Worm (Caenorhabditis elegans) whole organism, L1 larva: ENCODE data around the gene mnr-1.

Source experiments
- C16A3.4 ChIP-seq: fragments of 150-350 bp; optimal IDR thresholded peaks from 2 replicates; lab custom pipeline; 2014; ENCODE audit warnings: missing biosample characterization, missing genetic modification characterization
- C34B4.2 ChIP-seq: sonication (generic microtip); optimal IDR thresholded peaks from 2 replicates; lab custom pipeline; 2017; ENCODE audit warnings: mild to moderate bottlenecking, missing genetic modification characterization, missing compliant biosample characterization
- F16B12.6 ChIP-seq: fragments of 150-350 bp; optimal IDR thresholded peaks from 2 replicates; lab custom pipeline; 2014; ENCODE audit warnings: missing biosample characterization, missing genetic modification characterization
- aha-1 ChIP-seq: fragments of 150-350 bp; optimal IDR thresholded peaks from 2 replicates; lab custom pipeline; 2014; ENCODE audit warnings: missing biosample characterization, missing genetic modification characterization
- blmp-1 ChIP-seq: fragments of 150-350 bp; optimal IDR thresholded peaks from 2 replicates; lab custom pipeline; 2014; ENCODE audit warnings: missing biosample characterization, missing genetic modification characterization
- ceh-8 ChIP-seq: fragments of 200-800 bp; sonication (Bioruptor generic); optimal IDR thresholded peaks from 2 replicates; lab custom pipeline; 2018; ENCODE audit warnings: mild to moderate bottlenecking, missing genetic modification characterization, moderate library complexity, missing compliant biosample characterization
- ceh-82 ChIP-seq, 3 experiments: fragments of 150-350 bp in 1 of 3; sonication (generic microtip) in 2 of 3; optimal IDR thresholded peaks; 2 replicates each; lab custom pipeline; 2014 to 2017; ENCODE audit warnings: missing biosample characterization in 3 of 3, missing genetic modification characterization in 3 of 3
- ceh-88 ChIP-seq: fragments of 200-800 bp; sonication (Bioruptor generic); IDR thresholded peaks from 2 replicates; pipeline ENCODE4 v1.3.6; 2022; ENCODE audit warnings: missing genetic modification characterization, missing compliant biosample characterization
- ces-1 ChIP-seq: fragments of 150-350 bp; optimal IDR thresholded peaks from 2 replicates; lab custom pipeline; 2014; ENCODE audit warnings: missing biosample characterization, missing genetic modification reagents, missing genetic modification characterization
- dpl-1 ChIP-seq, 3 experiments: fragments of 150-350 bp in 2 of 3; sonication (generic microtip) in 1 of 3; optimal IDR thresholded peaks; 2 replicates each; lab custom pipeline; 2014 to 2017; ENCODE audit warnings: missing biosample characterization in 3 of 3, missing genetic modification characterization in 3 of 3, missing genetic modification reagents in 3 of 3
- dsc-1 ChIP-seq: sonication (generic microtip); optimal IDR thresholded peaks from 2 replicates; lab custom pipeline; 2016; ENCODE audit warnings: mild to moderate bottlenecking, missing genetic modification characterization, missing compliant biosample characterization
- egl-13 ChIP-seq: sonication (generic microtip); optimal IDR thresholded peaks from 2 replicates; lab custom pipeline; 2016; ENCODE audit warnings: missing genotype, missing genetic modification reagents, missing genetic modification characterization, missing compliant biosample characterization
- egl-27 ChIP-seq, 2 experiments: fragments of 150-350 bp in 1 of 2; sonication (generic microtip); optimal IDR thresholded peaks; 3 replicates each; lab custom pipeline; 2017 to 2018; ENCODE audit warnings: missing biosample characterization in 2 of 2, missing genetic modification characterization in 2 of 2, missing genetic modification reagents in 2 of 2
- elt-3 ChIP-seq, 6 experiments: fragments of 150-350 bp in 1 of 6; sonication (generic microtip); optimal IDR thresholded peaks; 2 replicates each; lab custom pipeline; 2017 to 2018; ENCODE audit warnings: missing biosample characterization in 6 of 6, missing genetic modification characterization in 6 of 6, inconsistent platforms in 1 of 6
- ets-5 ChIP-seq: fragments of 200-800 bp; sonication (Bioruptor generic); IDR thresholded peaks from 2 replicates; pipeline ENCODE4 v1.3.6; 2022; ENCODE audit warnings: missing genetic modification characterization, missing compliant biosample characterization
- fkh-8 ChIP-seq: sonication (generic microtip); optimal IDR thresholded peaks from 2 replicates; lab custom pipeline; 2016; ENCODE audit warnings: mild to moderate bottlenecking, missing genetic modification characterization, missing compliant biosample characterization
- grh-1 ChIP-seq: fragments of 200-800 bp; sonication (Bioruptor generic); IDR thresholded peaks from 2 replicates; pipeline ENCODE4 v1.3.6; 2022; ENCODE audit warnings: missing genetic modification reagents, missing genetic modification characterization, missing compliant biosample characterization
- hlh-17 ChIP-seq: fragments of 200-800 bp; sonication (Bioruptor generic); optimal IDR thresholded peaks from 2 replicates; lab custom pipeline; 2018; ENCODE audit warnings: missing genetic modification characterization, mild to moderate bottlenecking, missing compliant biosample characterization, moderate library complexity, borderline replicate concordance
- hlh-4 ChIP-seq: sonication (generic microtip); optimal IDR thresholded peaks from 2 replicates; lab custom pipeline; 2016; ENCODE audit warnings: mild to moderate bottlenecking, missing genetic modification characterization, missing compliant biosample characterization
- hpl-2 ChIP-seq: fragments of 150-350 bp; optimal IDR thresholded peaks from 2 replicates; lab custom pipeline; 2014; ENCODE audit warnings: missing biosample characterization, missing genetic modification reagents, missing genetic modification characterization
- mep-1 ChIP-seq: fragments of 150-350 bp; optimal IDR thresholded peaks from 2 replicates; lab custom pipeline; 2014; ENCODE audit warnings: missing biosample characterization, missing genetic modification characterization
- nhr-12 ChIP-seq: sonication (generic microtip); optimal IDR thresholded peaks from 2 replicates; lab custom pipeline; 2017; ENCODE audit warnings: missing biosample characterization, missing genetic modification characterization
- nhr-19 ChIP-seq: fragments of 200-800 bp; sonication (Bioruptor generic); conservative IDR thresholded peaks from 2 replicates; pipeline ENCODE4 v1.3.6; 2022; ENCODE audit warnings: missing genetic modification characterization, missing compliant biosample characterization
- nhr-20 ChIP-seq: sonication (generic microtip); optimal IDR thresholded peaks from 2 replicates; lab custom pipeline; 2016; ENCODE audit warnings: mild to moderate bottlenecking, missing genetic modification characterization, missing compliant biosample characterization
- nhr-237 ChIP-seq: fragments of 150-350 bp; optimal IDR thresholded peaks from 2 replicates; lab custom pipeline; 2014; ENCODE audit warnings: missing biosample characterization, missing genetic modification characterization
- nhr-47 ChIP-seq: sonication (generic microtip); optimal IDR thresholded peaks from 2 replicates; lab custom pipeline; 2016; ENCODE audit warnings: mild to moderate bottlenecking, missing genetic modification characterization, moderate library complexity, missing compliant biosample characterization
- nhr-71 ChIP-seq: sonication (generic microtip); optimal IDR thresholded peaks from 2 replicates; lab custom pipeline; 2016; ENCODE audit warnings: mild to moderate bottlenecking, missing genetic modification characterization, moderate library complexity, missing compliant biosample characterization
- nhr-85 ChIP-seq: sonication (generic microtip); peaks from one replicate; lab custom pipeline; 2016; ENCODE audit warnings: missing genetic modification characterization, inconsistent platforms, missing compliant biosample characterization
- rnt-1 ChIP-seq: sonication (generic microtip); optimal IDR thresholded peaks from 2 replicates; lab custom pipeline; 2016; ENCODE audit warnings: mild to moderate bottlenecking, missing genetic modification characterization, moderate library complexity, missing compliant biosample characterization
- snpc-4 ChIP-seq: fragments of 150-350 bp; optimal IDR thresholded peaks from 2 replicates; lab custom pipeline; 2014; ENCODE audit warnings: missing biosample characterization, missing genetic modification characterization
- snu-23 ChIP-seq: sonication (generic microtip); optimal IDR thresholded peaks from 2 replicates; lab custom pipeline; 2016; ENCODE audit warnings: missing genetic modification characterization, missing compliant biosample characterization
- sox-4 ChIP-seq: sonication (generic microtip); optimal IDR thresholded peaks from 2 replicates; lab custom pipeline; 2016; ENCODE audit warnings: missing genetic modification characterization, missing compliant biosample characterization
- unc-130 ChIP-seq: fragments of 150-350 bp; optimal IDR thresholded peaks from 2 replicates; lab custom pipeline; 2017; ENCODE audit warnings: missing biosample characterization, missing genetic modification characterization, inconsistent platforms
- unc-30 ChIP-seq: sonication (generic microtip); optimal IDR thresholded peaks from 2 replicates; lab custom pipeline; 2017; ENCODE audit warnings: missing biosample characterization, missing genetic modification characterization
- unc-86 ChIP-seq: sonication (generic microtip); optimal IDR thresholded peaks from 2 replicates; lab custom pipeline; 2016; ENCODE audit warnings: missing genetic modification characterization, missing compliant biosample characterization
- vab-15 ChIP-seq: sonication (generic microtip); optimal IDR thresholded peaks from 2 replicates; lab custom pipeline; 2017; ENCODE audit warnings: missing genotype, mild to moderate bottlenecking, missing genetic modification characterization, missing compliant biosample characterization
- xbp-1 ChIP-seq: sonication (generic microtip); optimal IDR thresholded peaks from 2 replicates; lab custom pipeline; 2016; ENCODE audit warnings: missing genetic modification characterization, missing compliant biosample characterization
- zag-1 ChIP-seq: fragments of 150-350 bp; optimal IDR thresholded peaks from 2 replicates; lab custom pipeline; 2014; ENCODE audit warnings: missing biosample characterization, missing genetic modification characterization
- ztf-11 ChIP-seq, 2 experiments: sonication (generic microtip); optimal IDR thresholded peaks; 2 replicates each; lab custom pipeline; 2016 to 2017; ENCODE audit warnings: missing genetic modification characterization in 2 of 2, missing biosample characterization in 1 of 2, missing compliant biosample characterization in 1 of 2
- ztf-4 ChIP-seq: fragments of 150-350 bp; optimal IDR thresholded peaks from 2 replicates; lab custom pipeline; 2014; ENCODE audit warnings: missing biosample characterization, missing genetic modification characterization

Gene mnr-1

DNA sequence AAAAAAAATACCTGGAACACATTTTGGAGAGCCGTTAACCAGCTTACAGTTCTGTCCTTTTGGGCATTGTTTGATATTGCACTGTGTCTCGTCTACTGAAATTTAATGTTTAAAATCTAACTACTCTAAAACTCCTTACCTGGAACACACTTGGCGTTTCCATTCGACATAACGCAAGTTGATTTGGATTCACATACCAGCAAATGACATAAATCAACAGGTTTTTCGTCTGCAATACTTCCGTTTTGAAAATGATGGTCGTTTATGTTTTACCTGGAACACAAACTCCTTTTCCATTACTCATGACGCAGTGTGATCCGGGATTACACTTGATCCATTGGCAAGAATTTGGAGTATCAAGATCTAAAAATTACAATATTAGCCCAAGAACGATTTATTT is 29.2 kb upstream of the mnr-1 start:
- TF ChIP-seq nhr-12 (tag; lab: Kevin White, UChicago) = no peak
- TF ChIP-seq hlh-17 (GFP tag; lab: Kevin White, UChicago) = no peak
- no peak for TF ChIP-seq unc-30 (tag; lab: Kevin White, UChicago)
- TF ChIP-seq mep-1 (tag; lab: Kevin White, UChicago) = no peak
- TF ChIP-seq ces-1 (GFP tag; lab: Kevin White, UChicago) = no peak
- TF ChIP-seq nhr-71 (tag; lab: Kevin White, UChicago) = no peak
- TF ChIP-seq unc-130 (tag; lab: Kevin White, UChicago) = no peak
- no peak for TF ChIP-seq nhr-85 (tag; lab: Kevin White, UChicago)
- no peak for TF ChIP-seq nhr-19 (GFP tag; lab: Robert Waterston, UW)
- TF ChIP-seq C16A3.4 = no peak
- TF ChIP-seq snpc-4 (tag; lab: Kevin White, UChicago) = no peak
- no peak for TF ChIP-seq hlh-4 (tag; lab: Kevin White, UChicago)
- no peak for TF ChIP-seq aha-1 (tag; lab: Kevin White, UChicago)
- no peak for TF ChIP-seq nhr-237 (tag; lab: Kevin White, UChicago)
- no peak for TF ChIP-seq ztf-11 (tag; optimal IDR thresholded peaks at IDR 0.05; lab: Kevin White, UChicago)

DNA sequence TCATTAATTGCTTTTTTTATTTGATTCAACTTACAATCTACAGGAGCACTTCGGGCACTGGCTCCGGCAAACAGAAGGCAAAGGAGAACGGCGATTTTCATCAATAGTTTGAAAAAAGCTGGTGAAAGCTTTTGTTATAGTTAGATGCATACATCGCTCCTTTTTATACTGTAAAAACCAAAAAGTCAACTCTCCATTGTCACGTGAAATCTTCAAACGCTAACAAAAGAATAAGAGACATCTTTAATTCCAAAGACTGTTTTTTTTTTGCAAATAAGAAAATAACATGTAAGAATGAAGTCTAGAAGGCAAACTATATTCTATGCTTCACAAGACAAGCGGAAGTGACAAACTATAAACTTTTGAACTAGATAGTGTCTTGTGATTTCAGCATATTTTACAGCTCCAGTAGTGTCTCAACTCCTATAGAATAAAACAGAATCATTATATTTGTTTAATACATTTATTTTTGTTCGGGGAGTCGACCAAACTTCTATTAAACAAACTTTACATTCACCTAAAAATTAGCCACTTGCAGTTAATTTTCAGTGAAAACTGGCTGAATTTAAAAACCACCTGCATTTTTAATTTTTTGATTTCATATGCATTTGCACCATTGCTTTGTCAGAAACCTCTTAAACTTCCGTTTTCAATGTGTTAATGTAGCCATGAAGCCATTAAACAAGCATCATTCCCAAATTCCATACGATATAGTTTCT is 28.2 kb upstream of the mnr-1 start, which contains the start of the genes F46B3.9 and srz-18:
F46B3.9 (minus strand) TSS at position 101 of the 719 bp plus-strand sequence.
srz-18 (plus strand) TSS at position 669 of the 719 bp plus-strand sequence.
- TF ChIP-seq zag-1 (tag; lab: Kevin White, UChicago) = no peak
- TF ChIP-seq, all 84 proteins: peak for 0

DNA sequence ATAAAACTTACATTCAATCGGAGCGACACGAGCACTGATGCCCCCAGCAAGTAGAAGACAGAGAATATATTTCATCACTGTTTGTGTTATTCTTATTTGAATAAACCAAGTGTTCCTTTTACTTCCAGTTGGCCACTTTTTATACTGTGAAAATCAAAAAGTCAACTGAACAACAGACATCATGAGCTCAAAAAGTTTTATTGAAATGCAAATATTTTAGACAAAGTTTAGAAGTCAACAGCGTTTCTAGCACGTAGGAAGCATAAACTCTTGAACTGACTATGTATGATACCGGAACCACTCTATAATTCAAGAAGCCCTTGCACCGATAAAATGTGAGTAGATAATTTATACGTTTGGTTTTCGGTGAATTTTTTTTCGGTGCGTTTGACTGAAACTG is 23.2 kb upstream of the mnr-1 start, which contains the start of gene F46B3.14:
F46B3.14 (minus strand) TSS at position 101 of the 400 bp plus-strand sequence.
- TF ChIP-seq egl-27 (tag; optimal IDR thresholded peaks at IDR 0.05; lab: Kevin White, UChicago) (no peak), vab-15 (no peak), snpc-4 (tag; lab: Kevin White, UChicago) (no peak)

DNA sequence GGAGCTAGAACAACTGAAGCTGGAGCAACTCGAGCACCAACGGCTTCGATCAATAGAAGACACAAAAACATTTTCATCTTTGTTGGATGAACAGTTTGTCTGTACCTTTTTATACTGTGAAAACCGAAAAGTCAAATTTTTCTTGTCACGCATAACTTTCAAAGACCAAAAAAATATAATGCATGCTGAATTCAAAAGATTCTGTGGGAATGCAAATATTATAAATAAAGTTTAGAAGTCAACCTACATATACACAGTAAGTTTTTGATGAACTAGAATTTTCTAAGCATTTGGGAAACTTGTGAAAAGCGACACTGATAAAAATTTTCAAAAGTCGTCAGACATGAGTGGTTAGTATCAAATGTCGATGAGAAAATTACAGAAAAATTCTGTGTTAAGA is 20.8 kb upstream of the mnr-1 start, which contains the start of gene F46B3.15:
F46B3.15 (minus strand) TSS at position 101 of the 400 bp plus-strand sequence.
- no peak for TF ChIP-seq ztf-4 (tag; lab: Kevin White, UChicago)
- no peak for TF ChIP-seq sox-4 (tag; lab: Kevin White, UChicago)
- no peak for TF ChIP-seq hpl-2 (GFP tag; lab: Kevin White, UChicago)
- TF ChIP-seq ztf-11 (tag; optimal IDR thresholded peaks at IDR 0.05; lab: Kevin White, UChicago) = no peak
- no peak for TF ChIP-seq nhr-19 (GFP tag; lab: Robert Waterston, UW)
- no peak for TF ChIP-seq fkh-8 (tag; lab: Kevin White, UChicago)
- TF ChIP-seq nhr-20 (tag; lab: Kevin White, UChicago) = no peak
- TF ChIP-seq ets-5 = no peak
- TF ChIP-seq rnt-1 = no peak
- TF ChIP-seq unc-86 (tag; lab: Kevin White, UChicago) = no peak
- TF ChIP-seq blmp-1 (tag; lab: Kevin White, UChicago) = no peak
- TF ChIP-seq xbp-1 (tag; lab: Kevin White, UChicago) = no peak
- TF ChIP-seq dpl-1 (GFP tag; optimal IDR thresholded peaks at IDR 0.05; lab: Kevin White, UChicago) = no peak
- TF ChIP-seq ceh-88 (GFP tag; lab: Robert Waterston, UW) = no peak
- no peak for TF ChIP-seq nhr-47

DNA sequence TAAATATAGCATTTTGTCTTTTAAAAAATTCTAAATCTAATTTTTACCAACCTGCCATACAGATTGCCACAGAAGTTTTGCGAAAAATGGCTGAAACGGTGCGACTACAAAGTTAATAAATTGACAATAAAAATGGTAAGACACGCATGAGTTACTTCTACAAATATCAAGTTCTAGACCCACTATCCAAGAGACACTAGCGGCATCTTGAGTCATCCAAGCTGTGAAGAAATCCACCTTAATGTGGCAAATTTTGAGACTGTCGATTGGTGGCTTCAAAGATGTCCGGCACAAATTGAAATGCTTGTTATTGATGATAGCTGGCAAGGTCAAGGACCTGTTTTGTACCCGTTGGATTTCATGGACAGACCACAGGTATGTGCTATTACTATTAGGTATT is 20.1 kb upstream of the mnr-1 start, which contains the start of gene F46B3.16:
F46B3.16 (plus strand) TSS at position 301 of the 400 bp plus-strand sequence.
- TF ChIP-seq sox-4 (tag; lab: Kevin White, UChicago) = no peak
- no peak for TF ChIP-seq egl-13 (tag; lab: Kevin White, UChicago)
- TF ChIP-seq xbp-1 (tag; lab: Kevin White, UChicago) = no peak
- no peak for TF ChIP-seq egl-27 (tag; optimal IDR thresholded peaks at IDR 0.05; lab: Kevin White, UChicago)
- no peak for TF ChIP-seq nhr-47
- TF ChIP-seq snu-23 (GFP tag; lab: Kevin White, UChicago) = no peak
- no peak for TF ChIP-seq unc-86 (tag; lab: Kevin White, UChicago)
- no peak for TF ChIP-seq dsc-1 (tag; lab: Kevin White, UChicago)
- no peak for TF ChIP-seq ceh-8
- no peak for TF ChIP-seq ceh-82 (tag; optimal IDR thresholded peaks at IDR 0.05; lab: Kevin White, UChicago)
- no peak for TF ChIP-seq F16B12.6
- no peak for TF ChIP-seq C34B4.2 (tag; lab: Kevin White, UChicago)
- no peak for TF ChIP-seq elt-3 (tag; optimal IDR thresholded peaks at IDR 0.05; lab: Kevin White, UChicago)
- TF ChIP-seq grh-1 (GFP tag; lab: Robert Waterston, UW) = no peak
